Worm (Caenorhabditis elegans): ENCODE results near the gene srx-128.

srx-128 gene

ce11 chrV:13808462-13808867, 28.8 kb upstream of the srx-128 start (continued):
- TF ChIP-seq nhr-77 (tag; optimal IDR thresholded peaks at IDR 0.05) (peak; percentile 21), daf-16 (GFP tag; optimal IDR thresholded peaks at IDR 0.05) (peak in 1 of 2 experiments; percentile 1), daf-16 (tag; optimal IDR thresholded peaks at IDR 0.05) (peak; percentile 49), dmd-6 (GFP tag; IDR thresholded peaks at IDR 0.05) (peak; percentile 60), nhr-41 (GFP tag; IDR thresholded peaks at IDR 0.05) (no peak), vab-7 (GFP tag; IDR thresholded peaks at IDR 0.05) (0 out of 2 replicates have a peak, but pooled peaks have one; percentile 6), F37D6.2 (tag; optimal IDR thresholded peaks at IDR 0.05) (peak; percentile 25), mxl-3 (GFP tag; optimal IDR thresholded peaks at IDR 0.05) (peak; percentile 74), aha-1 (tag) (peak; percentile 84), lin-15B (tag; optimal IDR thresholded peaks at IDR 0.05) (no peak), nhr-10 (tag; optimal IDR thresholded peaks at IDR 0.05) (no peak), egl-43 (GFP tag; IDR thresholded peaks at IDR 0.05) (peak; percentile 55; the same call in 1 of the 2 replicates), cey-2 (tag; optimal IDR thresholded peaks at IDR 0.05; ENCODE audit: borderline replicate concordance, insufficient read depth) (no peak), zip-2 (tag; optimal IDR thresholded peaks at IDR 0.05) (no peak), zfp-3 (GFP tag; conservative IDR thresholded peaks at IDR 0.05) (no peak), gei-8 (GFP tag; optimal IDR thresholded peaks at IDR 0.05) (no peak), nhr-48 (tag; optimal IDR thresholded peaks at IDR 0.05) (peak; percentile 28), ZK546.5 (tag; optimal IDR thresholded peaks at IDR 0.05) (no peak)

DNA sequence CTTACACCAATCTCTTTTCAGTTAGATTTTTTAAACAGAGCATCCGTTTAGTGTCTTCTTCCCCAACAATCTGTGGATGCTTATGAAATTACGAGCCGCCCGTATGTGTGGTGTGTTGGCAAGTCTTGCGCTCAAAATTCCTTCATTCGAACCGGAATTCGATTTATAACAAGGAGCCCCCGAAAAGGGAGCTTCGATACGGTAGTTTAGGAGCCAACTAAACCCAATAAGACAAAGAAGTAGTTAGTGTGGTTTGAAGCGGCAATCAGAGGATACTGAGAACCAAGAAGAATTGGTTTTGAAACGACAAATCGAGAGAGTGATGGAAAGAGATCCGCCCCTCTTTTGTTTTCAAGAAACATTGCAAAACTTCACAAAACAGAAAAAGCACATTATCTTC, 24.9 kb upstream of the srx-128 start:
- TF ChIP-seq sdz-12 (GFP tag; optimal IDR thresholded peaks at IDR 0.05), result no peak
- TF ChIP-seq mep-1 (tag; optimal IDR thresholded peaks at IDR 0.05), result no peak
- TF ChIP-seq ces-1 (GFP tag; optimal IDR thresholded peaks at IDR 0.05), result peak; percentile 47
- no peak for TF ChIP-seq lir-3 (tag; optimal IDR thresholded peaks at IDR 0.05)
- no peak for TF ChIP-seq ceh-62 (tag; optimal IDR thresholded peaks at IDR 0.05)
- no peak for TF ChIP-seq R02D3.7 (tag; optimal IDR thresholded peaks at IDR 0.05)

DNA sequence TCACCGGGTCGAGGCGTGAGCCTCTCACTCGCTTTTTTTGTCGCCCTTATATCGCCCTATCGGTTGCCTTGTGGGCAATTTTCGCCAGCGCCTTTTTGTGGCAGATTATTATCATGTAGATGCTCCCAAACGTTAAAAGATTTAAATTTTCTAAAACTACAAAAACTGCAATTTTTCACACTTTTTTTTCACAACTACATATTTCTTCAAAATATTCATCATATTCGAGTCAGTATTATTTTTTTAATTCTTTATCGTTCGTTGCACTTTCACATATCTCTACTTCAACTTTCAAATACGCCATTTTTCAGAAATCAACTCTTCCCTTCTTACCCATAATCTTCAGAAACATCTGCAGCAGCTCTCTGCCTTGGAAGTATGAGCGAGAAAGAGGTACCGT, 24.3 kb upstream of the srx-128 start, which contains the start of gene ceh-24:
ceh-24 (plus strand) TSS at position 301 of the 400 bp plus-strand sequence.
- TF ChIP-seq fos-1 (tag; optimal IDR thresholded peaks at IDR 0.05), result no peak
- TF ChIP-seq ztf-7 (tag; optimal IDR thresholded peaks at IDR 0.05), result no peak
- no peak for TF ChIP-seq egl-43 (GFP tag; IDR thresholded peaks at IDR 0.05)
- TF ChIP-seq daf-16 (GFP tag; optimal IDR thresholded peaks at IDR 0.05), result no peak
- no peak for TF ChIP-seq daf-16 (tag; optimal IDR thresholded peaks at IDR 0.05)
- no peak for TF ChIP-seq spr-1 (tag; optimal IDR thresholded peaks at IDR 0.05)
- TF ChIP-seq madf-9 (GFP tag; conservative IDR thresholded peaks at IDR 0.05), result no peak
- no peak for TF ChIP-seq ctbp-1 (GFP tag; IDR thresholded peaks at IDR 0.05)
- TF ChIP-seq fkh-10 (GFP tag; optimal IDR thresholded peaks at IDR 0.05), result no peak
- TF ChIP-seq lin-1 (GFP tag; IDR thresholded peaks at IDR 0.05), result no peak
- no peak for TF ChIP-seq dpl-1 (GFP tag; optimal IDR thresholded peaks at IDR 0.05)
- no peak for TF ChIP-seq hlh-11 (tag; optimal IDR thresholded peaks at IDR 0.05)
- no peak for TF ChIP-seq nhr-111 (GFP tag; optimal IDR thresholded peaks at IDR 0.05)
- no peak for TF ChIP-seq ceh-82 (tag; optimal IDR thresholded peaks at IDR 0.05)
- TF ChIP-seq ZK546.5 (tag; optimal IDR thresholded peaks at IDR 0.05), result no peak

ce11 chrV:13816877-13817276, 20.4 kb upstream of the srx-128 start, which contains the start of gene F55B12.2:
F55B12.2 (minus strand) TSS chrV:13816977.
- TF ChIP-seq aha-1 (tag), result peak; percentile 9
- no peak for TF ChIP-seq ztf-11 (tag; optimal IDR thresholded peaks at IDR 0.05)
